Fruit fly (Drosophila melanogaster) whole organism, adult: ENCODE data around the gene Sf3b2.
A peak's percentile ranks its signal among the peaks of the same experiment; 100 is the strongest.

Experiments
- CG11617 ChIP-seq: fragments of 200-800 bp; sonication (Bioruptor generic); optimal IDR thresholded peaks from 2 replicates; lab custom pipeline; 2017; ENCODE audit warnings: mild to moderate bottlenecking, missing biosample characterization, missing genetic modification reagents, missing genetic modification characterization
- CG12768 ChIP-seq: fragments of 200-800 bp; sonication (Bioruptor generic); optimal IDR thresholded peaks from 2 replicates; lab custom pipeline; 2017; ENCODE audit warnings: missing biosample characterization, missing genetic modification characterization, mild to moderate bottlenecking, moderate library complexity, missing genetic modification reagents
- CG14711 ChIP-seq: fragments of 200-800 bp; sonication (Bioruptor generic); optimal IDR thresholded peaks from 2 replicates; lab custom pipeline; 2018; ENCODE audit warnings: missing biosample characterization, mild to moderate bottlenecking, missing genetic modification characterization, moderate library complexity
- CG1620 ChIP-seq: fragments of 200-800 bp; sonication (Bioruptor generic); optimal IDR thresholded peaks from 2 replicates; lab custom pipeline; 2016; ENCODE audit warnings: missing biosample characterization, missing genetic modification characterization
- CG33017 ChIP-seq: fragments of 200-800 bp; sonication (Bioruptor generic); optimal IDR thresholded peaks from 2 replicates; lab custom pipeline; 2018; ENCODE audit warnings: missing biosample characterization, mild to moderate bottlenecking, missing genetic modification characterization, moderate library complexity
- CG5204 ChIP-seq: fragments of 200-800 bp; sonication (Bioruptor generic); optimal IDR thresholded peaks from 2 replicates; lab custom pipeline; 2016; ENCODE audit warnings: missing biosample characterization, missing genetic modification characterization
- CG7045 ChIP-seq: fragments of 200-800 bp; sonication (Bioruptor generic); optimal IDR thresholded peaks from 2 replicates; lab custom pipeline; 2017; ENCODE audit warnings: missing biosample characterization, mild to moderate bottlenecking, missing genetic modification characterization
- CG7101 ChIP-seq: fragments of 200-800 bp; sonication (Bioruptor generic); optimal IDR thresholded peaks from 2 replicates; lab custom pipeline; 2018; ENCODE audit warnings: missing biosample characterization, mild to moderate bottlenecking, missing genetic modification characterization, moderate library complexity
- Clk ChIP-seq: fragments of 200-800 bp; sonication (Bioruptor generic); optimal IDR thresholded peaks from 2 replicates; lab custom pipeline; 2017; ENCODE audit warnings: missing biosample characterization, missing genetic modification characterization
- Crg-1 ChIP-seq: fragments of 200-800 bp; sonication (Bioruptor generic); optimal IDR thresholded peaks from 2 replicates; lab custom pipeline; 2016; ENCODE audit warnings: missing biosample characterization, missing genetic modification characterization
- Hr96 ChIP-seq: fragments of 200-800 bp; sonication (Bioruptor generic); optimal IDR thresholded peaks from 2 replicates; lab custom pipeline; 2016; ENCODE audit warnings: missing biosample characterization, missing genetic modification characterization
- Mnt ChIP-seq: fragments of 200-800 bp; sonication (Bioruptor generic); optimal IDR thresholded peaks from 2 replicates; lab custom pipeline; 2016; ENCODE audit warnings: missing biosample characterization, mild to moderate bottlenecking, missing genetic modification characterization
- bab1 ChIP-seq: fragments of 200-800 bp; sonication (Bioruptor generic); optimal IDR thresholded peaks from 3 replicates; lab custom pipeline; 2019; ENCODE audit warnings: missing biosample characterization, mild to moderate bottlenecking, missing genetic modification characterization, moderate library complexity
- cic ChIP-seq: fragments of 200-800 bp; sonication (Bioruptor generic); optimal IDR thresholded peaks from 2 replicates; lab custom pipeline; 2017; ENCODE audit warnings: missing biosample characterization, mild to moderate bottlenecking, missing genetic modification characterization, moderate library complexity
- cnc ChIP-seq, 2 experiments: fragments of >200 bp; optimal IDR thresholded peaks; 2 replicates each; lab custom pipeline; 2017
- kay ChIP-seq: fragments of 200-800 bp; sonication (Bioruptor generic); peaks from one replicate; lab custom pipeline; 2016; ENCODE audit warnings: missing biosample characterization, missing genetic modification characterization, borderline replicate concordance
- ovo ChIP-seq: fragments of 200-800 bp; sonication (Bioruptor generic); optimal IDR thresholded peaks from 2 replicates; lab custom pipeline; 2016; ENCODE audit warnings: missing biosample characterization, missing genetic modification characterization
- pad ChIP-seq: fragments of 200-800 bp; sonication (Bioruptor generic); optimal IDR thresholded peaks from 3 replicates; lab custom pipeline; 2017; ENCODE audit warnings: missing biosample characterization, missing genetic modification characterization, mild to moderate bottlenecking, moderate library complexity, missing genetic modification reagents
- tj ChIP-seq: fragments of 200-800 bp; sonication (Bioruptor generic); optimal IDR thresholded peaks from 3 replicates; lab custom pipeline; 2017; ENCODE audit warnings: missing biosample characterization, mild to moderate bottlenecking, missing genetic modification characterization, moderate library complexity
- toe ChIP-seq: fragments of 200-800 bp; sonication (Bioruptor generic); optimal IDR thresholded peaks from 2 replicates; lab custom pipeline; 2016; ENCODE audit warnings: missing biosample characterization, missing genetic modification characterization

The Sf3b2 gene

dm6 chr2L:3029012-3029411 is at the start of gene Sf3b2, which contains the start of gene CG17219:
Sf3b2 (minus strand) TSS chr2L:3029168.
CG17219 (plus strand) TSS chr2L:3029253.
- TF ChIP-seq bab1 (GFP tag; lab: Kevin White, UChicago) (peak; percentile 59), CG5204 (no peak), Mnt (GFP tag; lab: Kevin White, UChicago) (peak; percentile 57), CG12768 (GFP tag; lab: Kevin White, UChicago) (no peak)

dm6 chr2L:3078741-3079140 is 49.8 kb upstream of the Sf3b2 start:
- TF ChIP-seq tj (GFP tag; lab: Kevin White, UChicago) (no peak), CG33017 (no peak), bab1 (GFP tag; lab: Kevin White, UChicago) (no peak), CG7101 (tag; lab: Kevin White, UChicago) (no peak), Crg-1 (GFP tag; lab: Kevin White, UChicago) (no peak), cnc (optimal IDR thresholded peaks at IDR 0.05; lab: Kevin White, UChicago) (no peak), CG12768 (GFP tag; lab: Kevin White, UChicago) (no peak), toe (GFP tag; lab: Kevin White, UChicago) (no peak), Clk (no peak), cic (GFP tag; lab: Kevin White, UChicago) (no peak), CG11617 (no peak), CG14711 (tag; lab: Kevin White, UChicago) (no peak), CG7045 (GFP tag; lab: Kevin White, UChicago) (no peak), CG1620 (GFP tag; lab: Kevin White, UChicago) (no peak), pad (GFP tag; lab: Kevin White, UChicago) (no peak), kay (GFP tag; lab: Kevin White, UChicago) (no peak), ovo (GFP tag; lab: Kevin White, UChicago) (no peak), Hr96 (no peak), CG5204 (no peak), Mnt (GFP tag; lab: Kevin White, UChicago) (no peak)

- TF ChIP-seq Crg-1 (GFP tag; lab: Kevin White, UChicago) (no peak), CG1620 (GFP tag; lab: Kevin White, UChicago) (no peak), Clk (no peak), toe (GFP tag; lab: Kevin White, UChicago) (no peak), CG33017 (no peak), Mnt (GFP tag; lab: Kevin White, UChicago) (no peak), cnc (optimal IDR thresholded peaks at IDR 0.05; lab: Kevin White, UChicago) (no peak), pad (GFP tag; lab: Kevin White, UChicago) (no peak), CG12768 (GFP tag; lab: Kevin White, UChicago) (no peak), bab1 (GFP tag; lab: Kevin White, UChicago) (no peak), CG14711 (tag; lab: Kevin White, UChicago) (no peak), CG11617 (no peak), ovo (GFP tag; lab: Kevin White, UChicago) (no peak)
Observed at dm6 chr2L:3059624-3059919, 30.6 kb upstream of the Sf3b2 start.

- TF ChIP-seq CG11617 (no peak), CG5204 (no peak), CG12768 (GFP tag; lab: Kevin White, UChicago) (peak; percentile 71), toe (GFP tag; lab: Kevin White, UChicago) (no peak), Clk (no peak), CG7045 (GFP tag; lab: Kevin White, UChicago) (peak; percentile 57), pad (GFP tag; lab: Kevin White, UChicago) (peak; percentile 37), CG14711 (tag; lab: Kevin White, UChicago) (peak; percentile 29), CG1620 (GFP tag; lab: Kevin White, UChicago) (peak; percentile 23), Mnt (GFP tag; lab: Kevin White, UChicago) (no peak), Hr96 (no peak), cic (GFP tag; lab: Kevin White, UChicago) (peak; percentile 54), CG7101 (tag; lab: Kevin White, UChicago) (no peak), tj (GFP tag; lab: Kevin White, UChicago) (peak; percentile 76), bab1 (GFP tag; lab: Kevin White, UChicago) (peak; percentile 81), ovo (GFP tag; lab: Kevin White, UChicago) (no peak), kay (GFP tag; lab: Kevin White, UChicago) (peak; percentile 74), CG33017 (peak; percentile 50), Crg-1 (GFP tag; lab: Kevin White, UChicago) (peak; percentile 12), cnc (optimal IDR thresholded peaks at IDR 0.05; lab: Kevin White, UChicago) (no peak)
Observed at dm6 chr2L:3058772-3059623, 30.0 kb upstream of the Sf3b2 start.

dm6 chr2L:3057951-3058771 is 29.2 kb upstream of the Sf3b2 start:
- TF ChIP-seq CG7101 (tag; lab: Kevin White, UChicago) (peak; percentile 27), Clk (peak; percentile 34), Crg-1 (GFP tag; lab: Kevin White, UChicago) (peak; percentile 59), CG7045 (GFP tag; lab: Kevin White, UChicago) (peak; percentile 66), cic (GFP tag; lab: Kevin White, UChicago) (peak; percentile 67), toe (GFP tag; lab: Kevin White, UChicago) (no peak), bab1 (GFP tag; lab: Kevin White, UChicago) (peak; percentile 38), CG1620 (GFP tag; lab: Kevin White, UChicago) (peak; percentile 39), ovo (GFP tag; lab: Kevin White, UChicago) (peak; percentile 70), CG12768 (GFP tag; lab: Kevin White, UChicago) (peak; percentile 65), CG5204 (peak; percentile 28), kay (GFP tag; lab: Kevin White, UChicago) (peak; percentile 74), pad (GFP tag; lab: Kevin White, UChicago) (peak; percentile 48), CG14711 (tag; lab: Kevin White, UChicago) (no peak), cnc (optimal IDR thresholded peaks at IDR 0.05; lab: Kevin White, UChicago) (no peak), Hr96 (peak; percentile 49), CG33017 (no peak), CG11617 (peak; percentile 20), tj (GFP tag; lab: Kevin White, UChicago) (no peak), Mnt (GFP tag; lab: Kevin White, UChicago) (no peak)
